Worm (Caenorhabditis elegans) whole organism, L2 larva: ENCODE measurements around the gene T25G12.13.
"Not testable (repeated sequence)": the region's sequence is repeated elsewhere in the genome, so short reads cannot be mapped to it uniquely, and the experiment has no call there.

Experiments used
- C34F6.9 ChIP-seq: fragments of 150-350 bp; optimal IDR thresholded peaks from 2 replicates; lab custom pipeline; 2014; ENCODE audit warnings: missing biosample characterization, missing genetic modification characterization
- R02D3.7 ChIP-seq: fragments of 150-350 bp; optimal IDR thresholded peaks from 2 replicates; lab custom pipeline; 2014; ENCODE audit warnings: missing biosample characterization, missing genetic modification characterization
- Y55F3AM.14 ChIP-seq: fragments of 200-800 bp; sonication (Bioruptor generic); optimal IDR thresholded peaks from 2 replicates; lab custom pipeline; 2018; ENCODE audit warnings: mild to moderate bottlenecking, missing genetic modification characterization, missing compliant biosample characterization
- ZK546.5 ChIP-seq: sonication (generic microtip); optimal IDR thresholded peaks from 2 replicates; lab custom pipeline; 2017; ENCODE audit warnings: missing biosample characterization, missing genetic modification characterization
- aly-2 ChIP-seq: fragments of 150-350 bp; optimal IDR thresholded peaks from 2 replicates; lab custom pipeline; 2014; ENCODE audit warnings: missing biosample characterization, missing genetic modification characterization
- ama-1 ChIP-seq: fragments of 150-350 bp; optimal IDR thresholded peaks from 2 replicates; lab custom pipeline; 2018; ENCODE audit warnings: inconsistent platforms
- ceh-16 ChIP-seq: fragments of 150-350 bp; optimal IDR thresholded peaks from 2 replicates; lab custom pipeline; 2014; ENCODE audit warnings: missing biosample characterization, missing genetic modification characterization
- crh-2 ChIP-seq: sonication (generic microtip); optimal IDR thresholded peaks from 2 replicates; lab custom pipeline; 2017; ENCODE audit warnings: missing biosample characterization, missing genetic modification characterization
- dmd-4 ChIP-seq: sonication (generic microtip); optimal IDR thresholded peaks from 2 replicates; lab custom pipeline; 2017; ENCODE audit warnings: missing biosample characterization, missing genetic modification characterization
- egl-27 ChIP-seq: sonication (generic microtip); optimal IDR thresholded peaks from 3 replicates; lab custom pipeline; 2017; ENCODE audit warnings: missing biosample characterization, missing genetic modification reagents, missing genetic modification characterization
- elt-1 ChIP-seq: fragments of 150-350 bp; optimal IDR thresholded peaks from 2 replicates; lab custom pipeline; 2014; ENCODE audit warnings: missing biosample characterization, missing genetic modification characterization
- elt-3 ChIP-seq: sonication (generic microtip); optimal IDR thresholded peaks from 2 replicates; lab custom pipeline; 2017; ENCODE audit warnings: missing biosample characterization, missing genetic modification characterization
- fos-1 ChIP-seq: fragments of 150-350 bp; optimal IDR thresholded peaks from 2 replicates; lab custom pipeline; 2014; ENCODE audit warnings: missing biosample characterization, missing genetic modification characterization
- gmeb-1 ChIP-seq: fragments of 150-350 bp; optimal IDR thresholded peaks from 2 replicates; lab custom pipeline; 2014; ENCODE audit warnings: missing biosample characterization, missing genetic modification characterization
- lin-11 ChIP-seq: fragments of 150-350 bp; sonication (generic microtip); optimal IDR thresholded peaks from 2 replicates; lab custom pipeline; 2014; ENCODE audit warnings: missing biosample characterization, missing genetic modification characterization, inconsistent platforms, mixed read lengths
- lin-13 ChIP-seq: fragments of 150-350 bp; optimal IDR thresholded peaks from 2 replicates; lab custom pipeline; 2014; ENCODE audit warnings: missing biosample characterization, missing genetic modification reagents, missing genetic modification characterization
- lin-39 ChIP-seq: fragments of 150-350 bp; optimal IDR thresholded peaks from 2 replicates; lab custom pipeline; 2014; ENCODE audit warnings: missing biosample characterization, missing genetic modification reagents, missing genetic modification characterization
- lsy-2 ChIP-seq, 2 experiments: fragments of 150-350 bp in 1 of 2; sonication (generic microtip) in 1 of 2; optimal IDR thresholded peaks; 2 replicates each; lab custom pipeline; 2014 to 2017; ENCODE audit warnings: missing biosample characterization in 2 of 2, missing genetic modification characterization in 2 of 2
- mab-5 ChIP-seq: fragments of 150-350 bp; optimal IDR thresholded peaks from 2 replicates; lab custom pipeline; 2014; ENCODE audit warnings: missing biosample characterization, missing genetic modification characterization
- mbf-1 ChIP-seq: sonication (generic microtip); optimal IDR thresholded peaks from 2 replicates; lab custom pipeline; 2017; ENCODE audit warnings: missing biosample characterization, missing genetic modification characterization
- mdl-1 ChIP-seq, 2 experiments: fragments of 150-350 bp in 1 of 2; sonication (generic microtip) in 1 of 2; optimal IDR thresholded peaks; 2 replicates each; lab custom pipeline; 2017; ENCODE audit warnings: missing biosample characterization in 2 of 2, missing genetic modification characterization in 2 of 2
- nhr-10 ChIP-seq: sonication (generic microtip); optimal IDR thresholded peaks from 2 replicates; lab custom pipeline; 2017; ENCODE audit warnings: missing biosample characterization, missing genetic modification characterization
- nhr-11 ChIP-seq: fragments of 150-350 bp; optimal IDR thresholded peaks from 2 replicates; lab custom pipeline; 2014; ENCODE audit warnings: missing biosample characterization, missing genetic modification characterization
- nhr-12 ChIP-seq: fragments of 150-350 bp; optimal IDR thresholded peaks from 2 replicates; lab custom pipeline; 2014; ENCODE audit warnings: missing biosample characterization, missing genetic modification characterization
- nhr-129 ChIP-seq: fragments of 150-350 bp; optimal IDR thresholded peaks from 2 replicates; lab custom pipeline; 2014; ENCODE audit warnings: missing biosample characterization, missing genetic modification characterization
- nhr-21 ChIP-seq: fragments of 150-350 bp; optimal IDR thresholded peaks from 2 replicates; lab custom pipeline; 2014; ENCODE audit warnings: missing biosample characterization, missing genetic modification characterization
- nhr-23 ChIP-seq: fragments of 150-350 bp; optimal IDR thresholded peaks from 2 replicates; lab custom pipeline; 2014; ENCODE audit warnings: missing biosample characterization, missing genetic modification reagents, missing genetic modification characterization
- nhr-25 ChIP-seq: fragments of 150-350 bp; sonication (generic microtip); optimal IDR thresholded peaks from 3 replicates; lab custom pipeline; 2014; ENCODE audit warnings: missing biosample characterization, missing genetic modification characterization
- nhr-77 ChIP-seq: fragments of 150-350 bp; optimal IDR thresholded peaks from 2 replicates; lab custom pipeline; 2014; ENCODE audit warnings: missing biosample characterization, missing genetic modification characterization
- peb-1 ChIP-seq: fragments of 150-350 bp; optimal IDR thresholded peaks from 2 replicates; lab custom pipeline; 2014; ENCODE audit warnings: missing biosample characterization, missing genetic modification characterization
- skn-1 ChIP-seq: sonication (generic microtip); optimal IDR thresholded peaks from 2 replicates; lab custom pipeline; 2017; ENCODE audit warnings: missing biosample characterization, missing genetic modification characterization
- sma-9 ChIP-seq, 2 experiments: fragments of 150-350 bp in 1 of 2; sonication (generic microtip) in 1 of 2; optimal IDR thresholded peaks; 2 replicates each; lab custom pipeline; 2014 to 2016; ENCODE audit warnings: missing genetic modification characterization in 2 of 2, mild to moderate bottlenecking in 1 of 2, missing biosample characterization in 1 of 2, missing compliant biosample characterization in 1 of 2, missing genetic modification reagents in 1 of 2, moderate library complexity in 1 of 2
- snpc-4 ChIP-seq: fragments of 150-350 bp; optimal IDR thresholded peaks from 2 replicates; lab custom pipeline; 2014; ENCODE audit warnings: missing biosample characterization, missing genetic modification characterization
- unc-39 ChIP-seq: fragments of 150-350 bp; optimal IDR thresholded peaks from 2 replicates; lab custom pipeline; 2014; ENCODE audit warnings: missing biosample characterization, missing genetic modification characterization
- unc-55 ChIP-seq: fragments of 150-350 bp; sonication (generic microtip); optimal IDR thresholded peaks from 3 replicates; lab custom pipeline; 2014; ENCODE audit warnings: missing biosample characterization, missing genetic modification reagents, missing genetic modification characterization
- unc-62 ChIP-seq: fragments of 150-350 bp; optimal IDR thresholded peaks from 2 replicates; lab custom pipeline; 2014; ENCODE audit warnings: missing biosample characterization, missing genetic modification reagents, missing genetic modification characterization
- zag-1 ChIP-seq: fragments of 150-350 bp; optimal IDR thresholded peaks from 2 replicates; lab custom pipeline; 2014; ENCODE audit warnings: missing biosample characterization, missing genetic modification characterization
- ztf-1 ChIP-seq: fragments of 200-800 bp; sonication (Bioruptor generic); conservative IDR thresholded peaks from 2 replicates; pipeline ENCODE4 v1.3.6; 2022; ENCODE audit warnings: missing genetic modification characterization, missing compliant biosample characterization
- ztf-11 ChIP-seq: sonication (generic microtip); optimal IDR thresholded peaks from 2 replicates; lab custom pipeline; 2017; ENCODE audit warnings: missing biosample characterization, missing genetic modification characterization
- ztf-4 ChIP-seq: fragments of 150-350 bp; optimal IDR thresholded peaks from 2 replicates; lab custom pipeline; 2014; ENCODE audit warnings: missing biosample characterization, missing genetic modification characterization

The T25G12.13 gene

ce11 chrX:17235749-17236561 lies 7.2 kb upstream of the T25G12.13 start, which contains the start of gene dhs-30:
Gene dhs-30 (minus strand): TSS chrX:17235838.
- TF ChIP-seq ZK546.5 (tag; lab: Kevin White, UChicago) = no peak
- TF ChIP-seq mab-5 = no peak
- TF ChIP-seq ceh-16 (tag; lab: Kevin White, UChicago) = no peak
- TF ChIP-seq nhr-12 (tag; lab: Kevin White, UChicago) = no peak
- TF ChIP-seq nhr-10 (tag; lab: Kevin White, UChicago) = no peak
- no peak for TF ChIP-seq elt-3 (tag; lab: Kevin White, UChicago)
- no peak for TF ChIP-seq aly-2 (tag; lab: Kevin White, UChicago)
- TF ChIP-seq nhr-129 (tag; lab: Kevin White, UChicago) = peak; percentile 15
- TF ChIP-seq nhr-21 (tag; lab: Kevin White, UChicago) = no peak
- no peak for TF ChIP-seq crh-2
- peak; percentile 12 for TF ChIP-seq fos-1 (tag; lab: Kevin White, UChicago)
- no peak for TF ChIP-seq egl-27
- no peak for TF ChIP-seq lin-13
- TF ChIP-seq nhr-25 = peak; percentile 54
- no peak for TF ChIP-seq mdl-1 (tag; optimal IDR thresholded peaks at IDR 0.05; lab: Kevin White, UChicago)

- no peak for TF ChIP-seq peb-1 (tag; lab: Kevin White, UChicago)
- no peak for TF ChIP-seq nhr-25
- TF ChIP-seq elt-1 (tag; lab: Kevin White, UChicago) = no peak
- no peak for TF ChIP-seq ztf-4 (tag; lab: Kevin White, UChicago)
- TF ChIP-seq C34F6.9 (tag; lab: Kevin White, UChicago) = no peak
- TF ChIP-seq dmd-4 = no peak
- no peak for TF ChIP-seq lin-39 (tag; lab: Kevin White, UChicago)
- TF ChIP-seq unc-62 (GFP tag; lab: Kevin White, UChicago) = no peak
- TF ChIP-seq sma-9 (GFP tag; optimal IDR thresholded peaks at IDR 0.05; lab: Kevin White, UChicago) = no peak
- TF ChIP-seq sma-9 (tag; optimal IDR thresholded peaks at IDR 0.05; lab: Kevin White, UChicago) = no peak
- TF ChIP-seq ama-1 (lab: Kevin White, UChicago) = no peak
- TF ChIP-seq lin-11 = no peak
- TF ChIP-seq nhr-23 = no peak
- TF ChIP-seq zag-1 (tag; lab: Kevin White, UChicago) = no peak
- no peak for TF ChIP-seq nhr-129 (tag; lab: Kevin White, UChicago)
- no peak for TF ChIP-seq gmeb-1 (tag; lab: Kevin White, UChicago)
Measured at ce11 chrX:17237439-17237838, 5.7 kb upstream of the T25G12.13 start, which contains the start of gene T25G12.11. Gene T25G12.11 (minus strand): TSS chrX:17237539.

- no peak for TF ChIP-seq unc-39 (tag; lab: Kevin White, UChicago)
- no peak for TF ChIP-seq unc-62 (GFP tag; lab: Kevin White, UChicago)
- TF ChIP-seq fos-1 (tag; lab: Kevin White, UChicago) = peak; percentile 14
- no peak for TF ChIP-seq skn-1 (tag; lab: Kevin White, UChicago)
Measured at ce11 chrX:17247260-17247659, 4.1 kb downstream of the T25G12.13 start.

ce11 chrX:17255750-17256149 lies 12.6 kb downstream of the T25G12.13 start:
- TF ChIP-seq fos-1 (tag; lab: Kevin White, UChicago) = peak; percentile 63
- TF ChIP-seq sma-9 (GFP tag; optimal IDR thresholded peaks at IDR 0.05; lab: Kevin White, UChicago) = peak; percentile 10
- TF ChIP-seq sma-9 (tag; optimal IDR thresholded peaks at IDR 0.05; lab: Kevin White, UChicago) = not testable (repeated sequence)

- TF ChIP-seq crh-2 (peak; percentile 23), nhr-25 (no peak), R02D3.7 (tag; lab: Kevin White, UChicago) (no peak), ztf-1 (no peak), egl-27 (no peak), ztf-11 (no peak), mdl-1 (tag; optimal IDR thresholded peaks at IDR 0.05; lab: Kevin White, UChicago) (no peak), unc-62 (GFP tag; lab: Kevin White, UChicago) (no peak), mab-5 (no peak), elt-1 (tag; lab: Kevin White, UChicago) (no peak), gmeb-1 (tag; lab: Kevin White, UChicago) (peak; percentile 1), fos-1 (tag; lab: Kevin White, UChicago) (peak; percentile 93), sma-9 (GFP tag; optimal IDR thresholded peaks at IDR 0.05; lab: Kevin White, UChicago) (peak; percentile 89), sma-9 (tag; optimal IDR thresholded peaks at IDR 0.05; lab: Kevin White, UChicago) (no peak), ztf-4 (tag; lab: Kevin White, UChicago) (no peak), zag-1 (tag; lab: Kevin White, UChicago) (no peak), snpc-4 (tag; lab: Kevin White, UChicago) (no peak), nhr-21 (tag; lab: Kevin White, UChicago) (no peak), nhr-129 (tag; lab: Kevin White, UChicago) (no peak), nhr-11 (tag; lab: Kevin White, UChicago) (no peak), lin-39 (tag; lab: Kevin White, UChicago) (no peak), lsy-2 (tag; optimal IDR thresholded peaks at IDR 0.05; lab: Kevin White, UChicago) (no peak), elt-3 (tag; lab: Kevin White, UChicago) (no peak), unc-39 (tag; lab: Kevin White, UChicago) (no peak), lin-13 (no peak), C34F6.9 (tag; lab: Kevin White, UChicago) (no peak), nhr-10 (tag; lab: Kevin White, UChicago) (no peak), nhr-23 (no peak), nhr-77 (no peak), unc-55 (GFP tag; lab: Kevin White, UChicago) (no peak), mbf-1 (no peak), Y55F3AM.14 (no peak), lin-11 (no peak)
Measured at ce11 chrX:17256769-17257168, 13.6 kb downstream of the T25G12.13 start, which contains the start of gene Y40C7B.4. Gene Y40C7B.4 (minus strand): TSS chrX:17256787.
